Worm (Caenorhabditis elegans): ENCODE measurements around the gene C49C3.10.
A peak's percentile ranks its signal among the peaks of the same experiment; 100 is the strongest.

DNA sequence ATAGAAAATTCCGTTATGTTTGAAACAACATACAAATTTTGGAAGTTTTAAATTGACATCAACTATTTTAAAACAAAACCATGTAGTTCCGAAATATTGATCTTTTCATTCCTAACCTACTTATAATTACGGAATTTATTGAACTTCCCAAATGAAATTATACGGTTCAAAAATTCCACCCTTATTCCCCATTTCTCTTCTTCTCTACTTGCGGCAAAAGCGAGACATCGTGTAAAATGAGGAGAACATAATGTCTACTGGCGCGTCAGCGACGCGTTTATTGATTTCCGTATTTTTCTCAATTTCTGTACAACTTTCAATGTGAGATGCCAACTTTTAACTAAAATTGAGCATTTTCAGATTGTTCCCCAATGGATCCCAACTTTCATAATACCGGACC is 9.9 kb downstream of the C49C3.10 start, which contains the start of gene ceh-88:
- no peak for TF ChIP-seq nhr-237 (tag; optimal IDR thresholded peaks at IDR 0.05)
- no peak for TF ChIP-seq ztf-4 (tag; optimal IDR thresholded peaks at IDR 0.05)
- no peak for TF ChIP-seq lin-15B (tag; optimal IDR thresholded peaks at IDR 0.05)
- TF ChIP-seq nhr-43 (tag; optimal IDR thresholded peaks at IDR 0.05; ENCODE audit: poor library complexity, severe bottlenecking), result no peak
- TF ChIP-seq ZK546.5 (tag; optimal IDR thresholded peaks at IDR 0.05), result no peak
- TF ChIP-seq nhr-23 (tag; optimal IDR thresholded peaks at IDR 0.05), result no peak
- TF ChIP-seq ama-1 (optimal IDR thresholded peaks at IDR 0.05), result peak; percentile 45
- no peak for TF ChIP-seq fkh-10 (GFP tag; optimal IDR thresholded peaks at IDR 0.05)

Measured in whole organism, L3 larva.